Worm (Caenorhabditis elegans): Measurements from ENCODE around the gene T14A8.2.

Gene T14A8.2

DNA sequence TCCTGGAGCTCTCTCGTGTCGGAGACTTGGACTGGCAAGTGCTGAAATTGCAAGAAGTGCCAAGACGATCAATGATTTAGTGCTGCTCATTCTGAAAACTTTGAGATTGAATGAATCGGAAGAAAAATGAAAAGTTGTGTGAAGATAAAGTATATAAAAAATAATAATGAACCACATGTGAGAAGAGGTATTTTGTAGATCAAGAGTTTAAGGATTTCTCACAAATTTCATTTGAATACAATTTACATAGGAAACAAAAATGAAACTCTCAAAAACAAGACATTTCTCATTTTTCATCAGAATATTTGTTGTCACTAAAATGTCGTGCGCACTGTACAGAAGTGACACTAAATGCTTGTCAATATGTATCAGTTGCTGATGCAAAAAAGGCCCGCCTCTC lies at the start of gene T14A8.2:
Gene T14A8.2 (minus strand): TSS at position 101 of the 400 bp plus-strand sequence.
- no peak for TF ChIP-seq snpc-4 (tag; optimal IDR thresholded peaks at IDR 0.05)
- no peak for TF ChIP-seq nhr-237 (tag; optimal IDR thresholded peaks at IDR 0.05)
- no peak for TF ChIP-seq unc-62 (GFP tag; optimal IDR thresholded peaks at IDR 0.05)
- no peak for TF ChIP-seq nhr-77 (tag; optimal IDR thresholded peaks at IDR 0.05)
- TF ChIP-seq lsy-12 (tag; optimal IDR thresholded peaks at IDR 0.05) = no peak
- no peak for TF ChIP-seq jun-1 (tag; optimal IDR thresholded peaks at IDR 0.05)
- no peak for TF ChIP-seq nhr-12 (tag; optimal IDR thresholded peaks at IDR 0.05)
- TF ChIP-seq daf-12 (tag; optimal IDR thresholded peaks at IDR 0.05) = no peak

DNA sequence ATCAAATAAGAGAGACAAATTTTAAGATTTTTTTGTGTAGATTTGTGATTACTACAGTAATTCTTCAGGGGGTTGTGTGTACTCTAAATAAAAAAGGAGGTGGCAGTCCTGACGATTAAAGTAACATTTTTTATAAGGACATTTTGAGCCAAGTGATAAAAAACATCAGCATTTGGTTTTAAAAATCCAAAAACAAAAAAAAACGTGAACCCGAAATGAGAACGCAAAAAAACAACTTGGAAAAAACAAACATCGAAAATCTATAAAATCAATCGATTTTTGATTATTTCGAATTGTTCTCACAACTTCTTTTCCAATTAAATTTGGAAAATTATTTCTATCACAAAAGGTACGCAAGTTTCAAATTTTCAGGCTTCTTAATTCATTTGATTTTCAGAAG lies 48.0 kb upstream of the T14A8.2 start, which contains the start of gene T06C10.3:
Gene T06C10.3 (plus strand): TSS at position 301 of the 400 bp plus-strand sequence.
- TF ChIP-seq nhr-25 (tag; optimal IDR thresholded peaks at IDR 0.05) = no peak
- TF ChIP-seq lin-39 (tag; optimal IDR thresholded peaks at IDR 0.05) = no peak

DNA sequence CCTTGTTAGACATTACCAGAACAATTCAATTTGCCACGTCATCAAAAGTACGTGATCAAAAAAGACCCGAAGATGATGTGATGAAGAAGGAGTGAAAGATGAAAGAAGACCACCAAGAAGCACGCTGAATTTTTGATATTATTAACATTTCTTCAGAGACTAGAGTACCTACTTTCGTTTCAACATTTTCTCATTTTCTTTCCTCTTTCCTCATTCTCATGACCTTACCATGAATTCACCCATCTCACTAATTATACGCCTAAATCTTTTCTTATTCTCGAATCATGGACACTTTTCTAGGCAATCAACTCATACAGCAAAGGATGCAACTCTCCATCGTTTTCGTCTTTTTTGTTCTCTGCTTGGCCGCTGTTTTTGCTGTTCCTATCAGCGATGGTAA lies 46.2 kb upstream of the T14A8.2 start, which contains the start of gene flp-10:
Gene flp-10 (plus strand): TSS at position 301 of the 400 bp plus-strand sequence.
- TF ChIP-seq nhr-76 (tag; optimal IDR thresholded peaks at IDR 0.05) (no peak), aly-2 (tag; optimal IDR thresholded peaks at IDR 0.05) (no peak), ztf-11 (tag; optimal IDR thresholded peaks at IDR 0.05) (no peak), zag-1 (tag; optimal IDR thresholded peaks at IDR 0.05) (no peak), egl-27 (tag; optimal IDR thresholded peaks at IDR 0.05) (no peak), nhr-28 (tag; optimal IDR thresholded peaks at IDR 0.05) (no peak), ztf-4 (tag; optimal IDR thresholded peaks at IDR 0.05) (no peak), pha-4 (tag; optimal IDR thresholded peaks at IDR 0.05) (no peak), skn-1 (tag; optimal IDR thresholded peaks at IDR 0.05) (no peak), ceh-9 (tag; optimal IDR thresholded peaks at IDR 0.05) (no peak), elt-2 (tag; optimal IDR thresholded peaks at IDR 0.05) (no peak), eor-1 (tag; optimal IDR thresholded peaks at IDR 0.05) (no peak), nhr-77 (tag; optimal IDR thresholded peaks at IDR 0.05) (no peak), nhr-12 (tag; optimal IDR thresholded peaks at IDR 0.05) (no peak), daf-12 (tag; optimal IDR thresholded peaks at IDR 0.05) (no peak), fos-1 (tag; optimal IDR thresholded peaks at IDR 0.05) (no peak), ZK546.5 (tag; optimal IDR thresholded peaks at IDR 0.05) (no peak), snpc-4 (tag; optimal IDR thresholded peaks at IDR 0.05) (no peak)

DNA sequence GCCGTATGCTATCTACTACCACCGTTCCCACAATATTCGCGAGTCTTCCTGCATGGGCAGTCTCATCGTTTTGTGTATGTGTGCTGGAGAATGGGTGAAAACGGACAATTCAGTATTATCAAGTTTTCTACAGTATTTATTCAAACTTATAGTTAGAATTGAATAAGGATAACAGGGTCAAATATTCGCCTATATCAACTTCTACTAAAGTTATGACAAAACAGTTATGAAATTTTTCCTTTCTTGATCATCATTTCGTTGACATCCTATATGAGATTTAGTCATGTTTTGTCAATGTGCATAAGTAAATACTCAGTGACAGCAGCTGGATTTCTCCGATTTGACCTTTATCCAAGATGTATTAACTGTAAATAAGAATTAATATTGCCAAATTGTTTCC lies 28.9 kb upstream of the T14A8.2 start:
- TF ChIP-seq nfya-1 (tag; optimal IDR thresholded peaks at IDR 0.05; ENCODE audit: insufficient read depth) (no peak), egl-27 (tag; optimal IDR thresholded peaks at IDR 0.05) (no peak), nhr-12 (tag; optimal IDR thresholded peaks at IDR 0.05) (no peak), lin-39 (tag; optimal IDR thresholded peaks at IDR 0.05) (no peak), unc-62 (GFP tag; optimal IDR thresholded peaks at IDR 0.05) (no peak), snpc-4 (tag; optimal IDR thresholded peaks at IDR 0.05) (no peak), elt-1 (tag; optimal IDR thresholded peaks at IDR 0.05) (no peak), elt-2 (tag; optimal IDR thresholded peaks at IDR 0.05) (no peak), nhr-67 (tag; optimal IDR thresholded peaks at IDR 0.05) (no peak), ama-1 (optimal IDR thresholded peaks at IDR 0.05) (no peak), pqm-1 (tag; optimal IDR thresholded peaks at IDR 0.05) (no peak), skn-1 (tag; optimal IDR thresholded peaks at IDR 0.05) (no peak), unc-39 (tag; optimal IDR thresholded peaks at IDR 0.05) (no peak), nhr-76 (tag; optimal IDR thresholded peaks at IDR 0.05) (no peak), ZK546.5 (tag; optimal IDR thresholded peaks at IDR 0.05) (no peak), ceh-16 (tag; optimal IDR thresholded peaks at IDR 0.05) (no peak), nhr-25 (tag; optimal IDR thresholded peaks at IDR 0.05) (no peak)

DNA sequence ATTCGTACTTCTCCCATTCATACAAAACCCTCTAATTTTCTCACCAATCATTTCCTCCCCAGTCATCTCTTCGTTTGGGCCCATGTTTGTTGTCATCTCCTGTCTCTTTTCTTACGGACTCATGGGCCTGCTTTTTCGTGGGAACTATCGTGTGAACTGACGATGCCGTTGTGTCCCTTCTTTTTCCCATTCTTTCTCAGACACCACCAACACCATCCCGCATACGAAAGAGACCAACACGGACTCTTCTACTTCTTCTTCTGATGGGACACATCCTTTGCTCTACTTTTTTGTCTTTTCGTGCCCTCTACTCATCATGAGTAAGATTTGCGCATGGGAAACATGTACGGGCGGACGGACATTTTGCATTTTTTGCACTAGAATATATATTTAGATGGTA lies 27.9 kb upstream of the T14A8.2 start:
- TF ChIP-seq ceh-16 (tag; optimal IDR thresholded peaks at IDR 0.05) (no peak), R02D3.7 (tag; optimal IDR thresholded peaks at IDR 0.05) (no peak), elt-3 (tag; optimal IDR thresholded peaks at IDR 0.05) (no peak), egl-5 (tag; optimal IDR thresholded peaks at IDR 0.05) (no peak), nhr-67 (tag; optimal IDR thresholded peaks at IDR 0.05) (no peak), skn-1 (tag; optimal IDR thresholded peaks at IDR 0.05) (no peak), nhr-12 (tag; optimal IDR thresholded peaks at IDR 0.05) (no peak), nhr-11 (tag; optimal IDR thresholded peaks at IDR 0.05) (no peak)

Measured in whole organism, L3 larva.